Worm (Caenorhabditis elegans): Measurements from ENCODE around the gene znf-622.

znf-622 gene

DNA sequence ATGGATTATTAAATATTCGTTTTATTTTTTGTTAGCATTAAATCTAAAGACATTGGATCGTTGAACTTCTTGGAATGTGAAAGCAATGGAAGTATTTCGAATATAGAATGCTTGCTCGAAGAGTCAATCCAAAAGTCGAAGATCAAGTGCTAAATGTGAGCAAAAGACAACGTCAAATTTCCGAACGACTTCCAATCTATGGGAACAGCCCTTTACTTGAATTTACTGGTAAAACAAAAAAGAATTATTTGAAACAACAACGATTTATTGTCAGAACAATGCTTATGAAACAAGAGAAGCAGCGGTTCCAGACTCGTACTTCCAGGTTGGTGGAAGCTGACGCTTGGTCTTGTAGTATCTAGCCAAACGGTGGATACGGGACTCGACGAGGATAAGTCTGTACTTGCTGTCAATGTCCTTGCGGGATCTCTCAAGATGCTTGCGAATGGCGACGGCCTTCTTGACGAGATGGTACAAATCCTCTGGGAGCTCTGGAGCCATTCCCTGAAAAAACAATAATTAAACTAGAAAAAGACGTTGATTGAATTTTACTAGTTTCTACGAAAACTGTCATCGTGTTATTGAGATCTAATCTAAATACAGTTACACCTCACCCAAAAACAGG, 7.5 kb upstream of the znf-622 start:
- no peak for TF ChIP-seq fos-1 (tag; optimal IDR thresholded peaks at IDR 0.05)
- TF ChIP-seq nhr-11 (tag; optimal IDR thresholded peaks at IDR 0.05): no peak
- no peak for TF ChIP-seq nhr-23 (tag; optimal IDR thresholded peaks at IDR 0.05)
- no peak for TF ChIP-seq mbf-1 (tag; optimal IDR thresholded peaks at IDR 0.05)
- TF ChIP-seq snpc-4 (tag; optimal IDR thresholded peaks at IDR 0.05): no peak
- TF ChIP-seq aly-2 (tag; optimal IDR thresholded peaks at IDR 0.05): no peak
- no peak for TF ChIP-seq unc-62 (GFP tag; optimal IDR thresholded peaks at IDR 0.05)
- no peak for TF ChIP-seq ceh-16 (tag; optimal IDR thresholded peaks at IDR 0.05)
- TF ChIP-seq unc-55 (GFP tag; optimal IDR thresholded peaks at IDR 0.05): no peak
- TF ChIP-seq gmeb-1 (tag; optimal IDR thresholded peaks at IDR 0.05): no peak
- no peak for TF ChIP-seq crh-2 (tag; optimal IDR thresholded peaks at IDR 0.05)

DNA sequence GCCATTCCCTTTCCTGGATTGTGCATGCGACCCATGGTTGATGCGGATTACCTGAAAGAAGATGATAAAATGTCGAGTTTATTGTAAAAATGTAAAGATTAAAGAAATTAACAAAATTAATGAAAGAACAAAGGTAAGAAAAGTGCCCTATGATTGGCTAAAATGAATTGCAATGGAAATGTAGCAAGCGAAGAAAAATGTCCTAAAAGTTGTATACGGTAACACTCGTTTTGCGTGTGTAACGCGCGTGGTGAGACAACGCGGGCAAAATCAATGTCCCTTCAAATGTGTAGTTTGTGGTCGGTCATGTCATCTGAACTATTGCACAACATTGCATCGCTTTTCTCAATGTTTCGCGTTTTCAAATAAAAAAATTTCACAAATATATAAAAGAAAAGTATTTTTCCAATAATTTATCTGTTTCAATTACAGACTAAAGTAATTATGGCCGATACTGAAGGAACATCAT, 6.5 kb upstream of the znf-622 start, which contains the start of the genes rps-13 and nfx-1:
Gene rps-13, minus strand, starts transcription at position 51 of the 469 bp plus-strand sequence.
Gene nfx-1, plus strand, starts transcription at position 433 of the 469 bp plus-strand sequence.
- TF ChIP-seq mbf-1 (tag; optimal IDR thresholded peaks at IDR 0.05) (no peak), sma-9 (GFP tag; optimal IDR thresholded peaks at IDR 0.05) (peak; percentile 72), sma-9 (tag; optimal IDR thresholded peaks at IDR 0.05) (no peak), nhr-12 (tag; optimal IDR thresholded peaks at IDR 0.05) (no peak), lin-39 (tag; optimal IDR thresholded peaks at IDR 0.05) (no peak), ztf-11 (tag; optimal IDR thresholded peaks at IDR 0.05) (no peak), skn-1 (tag; optimal IDR thresholded peaks at IDR 0.05) (peak; percentile 37), unc-39 (tag; optimal IDR thresholded peaks at IDR 0.05) (no peak), elt-3 (tag; optimal IDR thresholded peaks at IDR 0.05) (no peak), nhr-237 (tag; optimal IDR thresholded peaks at IDR 0.05) (no peak), nhr-77 (tag; optimal IDR thresholded peaks at IDR 0.05) (no peak), lin-11 (tag; optimal IDR thresholded peaks at IDR 0.05) (peak; percentile 61), elt-1 (tag; optimal IDR thresholded peaks at IDR 0.05) (no peak), nhr-10 (tag; optimal IDR thresholded peaks at IDR 0.05) (peak; percentile 17), gmeb-1 (tag; optimal IDR thresholded peaks at IDR 0.05) (peak; percentile 77), ztf-4 (tag; optimal IDR thresholded peaks at IDR 0.05) (peak; percentile 40), sem-4 (tag; optimal IDR thresholded peaks at IDR 0.05) (no peak), blmp-1 (tag; optimal IDR thresholded peaks at IDR 0.05; ENCODE audit: insufficient read depth) (peak; percentile 73), mab-5 (tag; optimal IDR thresholded peaks at IDR 0.05) (peak; percentile 58), zag-1 (tag; optimal IDR thresholded peaks at IDR 0.05) (no peak), aly-2 (tag; optimal IDR thresholded peaks at IDR 0.05) (no peak), ceh-16 (tag; optimal IDR thresholded peaks at IDR 0.05) (no peak), peb-1 (tag; optimal IDR thresholded peaks at IDR 0.05) (no peak), crh-2 (tag; optimal IDR thresholded peaks at IDR 0.05) (peak; percentile 83), ztf-1 (GFP tag; conservative IDR thresholded peaks at IDR 0.05) (no peak), lin-13 (GFP tag; optimal IDR thresholded peaks at IDR 0.05) (peak; percentile 79), dmd-4 (tag; optimal IDR thresholded peaks at IDR 0.05) (no peak), alr-1 (tag; optimal IDR thresholded peaks at IDR 0.05) (no peak), Y55F3AM.14 (GFP tag; optimal IDR thresholded peaks at IDR 0.05) (no peak), C34F6.9 (tag; optimal IDR thresholded peaks at IDR 0.05) (peak; percentile 87), F13H6.1 (tag; optimal IDR thresholded peaks at IDR 0.05) (peak; percentile 54), egl-27 (tag; optimal IDR thresholded peaks at IDR 0.05) (peak; percentile 2), nhr-25 (tag; optimal IDR thresholded peaks at IDR 0.05) (peak; percentile 73), mdl-1 (tag; optimal IDR thresholded peaks at IDR 0.05) (peak; percentile 38 to 39), nhr-11 (tag; optimal IDR thresholded peaks at IDR 0.05) (no peak), nhr-6 (tag; optimal IDR thresholded peaks at IDR 0.05) (peak; percentile 32), unc-55 (GFP tag; optimal IDR thresholded peaks at IDR 0.05) (peak; percentile 95), R02D3.7 (tag; optimal IDR thresholded peaks at IDR 0.05) (no peak), snpc-4 (tag; optimal IDR thresholded peaks at IDR 0.05) (no peak), ama-1 (optimal IDR thresholded peaks at IDR 0.05) (peak; percentile 27), lsy-2 (tag; optimal IDR thresholded peaks at IDR 0.05) (peak; percentile 96 to 99), ZK546.5 (tag; optimal IDR thresholded peaks at IDR 0.05) (peak; percentile 28), nhr-21 (tag; optimal IDR thresholded peaks at IDR 0.05) (peak; percentile 24), nhr-129 (tag; optimal IDR thresholded peaks at IDR 0.05) (peak; percentile 99), sma-3 (GFP tag; optimal IDR thresholded peaks at IDR 0.05) (peak; percentile 70), unc-62 (GFP tag; optimal IDR thresholded peaks at IDR 0.05) (no peak), nhr-23 (tag; optimal IDR thresholded peaks at IDR 0.05) (no peak), ceh-82 (tag; optimal IDR thresholded peaks at IDR 0.05) (peak; percentile 31), fos-1 (tag; optimal IDR thresholded peaks at IDR 0.05) (peak; percentile 77)

Measured in whole organism, L2 larva.